Worm (Caenorhabditis elegans) whole organism, young adult: ENCODE results near the gene sru-11.

Experiments used
- B0035.1 ChIP-seq: sonication (generic microtip); optimal IDR thresholded peaks from 2 replicates; lab custom pipeline; 2016; ENCODE audit warnings: missing genetic modification characterization, mild to moderate bottlenecking, missing compliant biosample characterization, missing genotype, missing genetic modification reagents
- D2030.7 ChIP-seq: fragments of 200-800 bp; sonication (Bioruptor generic); IDR thresholded peaks from 2 replicates; pipeline ENCODE4 v1.3.6; 2022; ENCODE audit warnings: missing genetic modification reagents, missing genetic modification characterization, missing compliant biosample characterization
- F37B4.10 ChIP-seq: fragments of 200-800 bp; sonication (Bioruptor generic); IDR thresholded peaks from 2 replicates; pipeline ENCODE4 v1.3.6; 2022; ENCODE audit warnings: missing genetic modification characterization, missing compliant biosample characterization
- F52B5.7 ChIP-seq: sonication (generic microtip); optimal IDR thresholded peaks from 2 replicates; lab custom pipeline; 2016; ENCODE audit warnings: mild to moderate bottlenecking, missing genetic modification characterization, missing compliant biosample characterization
- ZK185.1 ChIP-seq: sonication (generic microtip); optimal IDR thresholded peaks from 2 replicates; lab custom pipeline; 2016; ENCODE audit warnings: mild to moderate bottlenecking, missing genetic modification characterization, missing compliant biosample characterization; ENCODE audit not compliant: poor library complexity, severe bottlenecking
- aptf-3 ChIP-seq: fragments of 200-800 bp; sonication (Bioruptor generic); IDR thresholded peaks from 2 replicates; pipeline ENCODE4 v1.3.6; 2022; ENCODE audit warnings: missing genetic modification characterization, missing compliant biosample characterization
- athp-1 ChIP-seq: sonication (generic microtip); optimal IDR thresholded peaks from 2 replicates; lab custom pipeline; 2017; ENCODE audit warnings: mild to moderate bottlenecking, missing genetic modification characterization, missing compliant biosample characterization
- attf-5 ChIP-seq: fragments of 200-800 bp; sonication (Bioruptor generic); optimal IDR thresholded peaks from 2 replicates; lab custom pipeline; 2018; ENCODE audit warnings: mild to moderate bottlenecking, missing genetic modification characterization, missing compliant biosample characterization
- ccch-3 ChIP-seq: fragments of 200-800 bp; sonication (Bioruptor generic); optimal IDR thresholded peaks from 2 replicates; lab custom pipeline; 2018; ENCODE audit warnings: mild to moderate bottlenecking, missing genetic modification characterization, missing compliant biosample characterization
- cebp-1 ChIP-seq, 2 experiments: fragments of 200-800 bp in 1 of 2; sonication (Bioruptor generic) in 1 of 2; sonication (generic microtip) in 1 of 2; IDR thresholded peaks in 1 of 2; optimal IDR thresholded peaks in 1 of 2; 2 replicates each; pipeline versions ENCODE4 v1.3.6 to Lab custom; 2017 to 2022; ENCODE audit warnings: missing compliant biosample characterization in 2 of 2, missing genetic modification characterization in 2 of 2, mild to moderate bottlenecking in 1 of 2, missing genetic modification reagents in 1 of 2, moderate library complexity in 1 of 2
- ceh-40 ChIP-seq: fragments of 200-800 bp; sonication (Bioruptor generic); IDR thresholded peaks from 2 replicates; pipeline ENCODE4 v1.3.6; 2022; ENCODE audit warnings: missing genetic modification characterization, missing compliant biosample characterization
- ceh-79 ChIP-seq: sonication (generic microtip); optimal IDR thresholded peaks from 2 replicates; lab custom pipeline; 2017; ENCODE audit warnings: mild to moderate bottlenecking, missing genetic modification characterization, missing compliant biosample characterization
- die-1 ChIP-seq: sonication (generic microtip); optimal IDR thresholded peaks from 2 replicates; lab custom pipeline; 2016; ENCODE audit warnings: missing genotype, mild to moderate bottlenecking, missing genetic modification characterization, missing compliant biosample characterization
- egl-44 ChIP-seq: fragments of 200-800 bp; sonication (Bioruptor generic); IDR thresholded peaks from 2 replicates; pipeline ENCODE4 v1.3.6; 2022; ENCODE audit warnings: missing genetic modification reagents, missing genetic modification characterization, missing compliant biosample characterization
- ets-4 ChIP-seq: fragments of 200-800 bp; sonication (Bioruptor generic); optimal IDR thresholded peaks from 2 replicates; lab custom pipeline; 2018; ENCODE audit warnings: mild to moderate bottlenecking, missing genetic modification characterization, missing compliant biosample characterization
- lin-35 ChIP-seq, 3 experiments: fragments of 150-350 bp in 2 of 3; sonication (generic microtip) in 1 of 3; optimal IDR thresholded peaks; 2 replicates each; lab custom pipeline; 2014 to 2018; ENCODE audit warnings: missing biosample characterization in 3 of 3, missing genetic modification characterization in 3 of 3, missing genetic modification reagents in 3 of 3
- lin-40 ChIP-seq: sonication (generic microtip); optimal IDR thresholded peaks from 2 replicates; lab custom pipeline; 2016; ENCODE audit warnings: missing genetic modification characterization, mild to moderate bottlenecking, missing compliant biosample characterization, missing genotype, missing genetic modification reagents
- madf-10 ChIP-seq: sonication (generic microtip); optimal IDR thresholded peaks from 2 replicates; lab custom pipeline; 2016; ENCODE audit warnings: mild to moderate bottlenecking, missing genetic modification characterization, missing compliant biosample characterization
- mel-28 ChIP-seq: sonication (generic microtip); optimal IDR thresholded peaks from 2 replicates; lab custom pipeline; 2016; ENCODE audit warnings: borderline replicate concordance, mild to moderate bottlenecking, missing genetic modification characterization, missing compliant biosample characterization
- mes-4 ChIP-seq: sonication (generic microtip); optimal IDR thresholded peaks from 2 replicates; lab custom pipeline; 2016; ENCODE audit warnings: missing genotype, missing genetic modification characterization, missing compliant biosample characterization
- mxl-1 ChIP-seq: sonication (generic microtip); optimal IDR thresholded peaks from 2 replicates; lab custom pipeline; 2016; ENCODE audit warnings: missing genetic modification characterization, missing compliant biosample characterization
- nhr-80 ChIP-seq: sonication (generic microtip); optimal IDR thresholded peaks from 2 replicates; lab custom pipeline; 2016; ENCODE audit warnings: missing genetic modification characterization, missing compliant biosample characterization
- nhr-90 ChIP-seq: sonication (generic microtip); optimal IDR thresholded peaks from 2 replicates; lab custom pipeline; 2016; ENCODE audit warnings: missing genotype, mild to moderate bottlenecking, missing genetic modification characterization, missing compliant biosample characterization
- snpc-4 ChIP-seq, 5 experiments: fragments of 150-350 bp in 1 of 5; sonication (generic microtip) in 4 of 5; optimal IDR thresholded peaks; 2 replicates each; lab custom pipeline; 2014 to 2018; ENCODE audit warnings: missing genetic modification characterization in 5 of 5, missing biosample characterization in 3 of 5, antibody characterized with exemption in 2 of 5, mild to moderate bottlenecking in 2 of 5, missing compliant biosample characterization in 2 of 5, missing genotype in 2 of 5, moderate library complexity in 2 of 5, missing genetic modification reagents in 1 of 5
- tbp1 ChIP-seq: fragments of 200-800 bp; sonication (Bioruptor generic); optimal IDR thresholded peaks from 2 replicates; lab custom pipeline; 2018; ENCODE audit warnings: mild to moderate bottlenecking, missing genetic modification characterization, missing compliant biosample characterization
- tlf-1 ChIP-seq: fragments of 200-800 bp; sonication (Bioruptor generic); optimal IDR thresholded peaks from 2 replicates; lab custom pipeline; 2018; ENCODE audit warnings: mild to moderate bottlenecking, missing genetic modification characterization, missing compliant biosample characterization
- unc-130 ChIP-seq: sonication (generic microtip); optimal IDR thresholded peaks from 2 replicates; lab custom pipeline; 2016; ENCODE audit warnings: missing genetic modification reagents, missing genetic modification characterization, missing compliant biosample characterization
- ztf-25 ChIP-seq: fragments of 200-800 bp; sonication (Bioruptor generic); IDR thresholded peaks from 2 replicates; pipeline ENCODE4 v1.3.6; 2022; ENCODE audit warnings: missing genetic modification reagents, missing genetic modification characterization, missing compliant biosample characterization
- ztf-6 ChIP-seq: fragments of 200-800 bp; sonication (Bioruptor generic); IDR thresholded peaks from 2 replicates; pipeline ENCODE4 v1.3.6; 2022; ENCODE audit warnings: missing genetic modification reagents, missing genetic modification characterization, missing compliant biosample characterization

sru-11 gene

DNA sequence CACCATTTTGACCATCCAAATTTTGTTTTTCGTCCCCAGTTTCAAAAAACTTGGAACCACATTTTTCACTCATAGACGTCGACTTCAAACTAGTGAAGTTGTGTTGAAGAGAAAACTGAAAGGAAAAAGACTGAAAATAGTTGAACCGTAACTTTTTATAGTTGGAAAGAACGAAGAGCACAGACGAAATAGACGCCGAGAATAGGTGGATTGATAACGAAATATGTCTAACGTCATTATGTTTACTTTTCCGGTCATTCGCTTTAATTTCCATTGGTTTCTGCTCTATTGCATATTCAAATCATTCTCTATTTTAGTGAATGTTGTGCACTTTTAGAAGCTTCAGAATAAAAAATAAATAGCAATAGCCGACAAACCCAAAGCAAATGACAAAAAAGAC is 25.0 kb downstream of the sru-11 start, which contains the start of gene C08F11.13:
C08F11.13 (minus strand) TSS at position 138 of the 400 bp plus-strand sequence.
- peak; percentile 26 for TF ChIP-seq nhr-80 (tag; lab: Kevin White, UChicago)
- no peak for TF ChIP-seq mes-4 (tag; lab: Kevin White, UChicago)
- TF ChIP-seq lin-35 (GFP tag; optimal IDR thresholded peaks at IDR 0.05; lab: Kevin White, UChicago), result no peak

DNA sequence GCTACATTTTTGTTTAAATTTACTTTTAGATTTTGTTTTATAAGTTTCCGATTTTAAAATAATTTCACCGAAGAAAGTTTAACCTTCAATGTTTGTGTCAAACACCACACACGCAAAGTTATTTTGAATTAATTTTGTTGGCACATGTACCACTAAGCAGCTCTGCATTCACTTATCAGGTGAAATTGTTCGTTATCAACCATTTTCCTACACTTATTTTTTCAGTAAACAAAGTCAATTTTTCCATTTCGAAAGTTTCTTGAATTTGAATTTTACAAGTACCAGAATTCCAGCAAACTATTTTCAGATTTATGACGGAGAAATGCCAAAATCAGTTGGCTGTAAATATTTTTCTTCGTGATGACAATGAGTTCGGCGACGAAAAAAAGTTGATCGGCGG is 34.5 kb downstream of the sru-11 start, which contains the start of gene C08F11.3:
C08F11.3 (plus strand) TSS at position 301 of the 400 bp plus-strand sequence.
- TF ChIP-seq ZK185.1 (tag; lab: Kevin White, UChicago) (no peak), die-1 (tag; lab: Kevin White, UChicago) (no peak), B0035.1 (no peak), F52B5.7 (no peak), unc-130 (GFP tag; lab: Kevin White, UChicago) (no peak)

DNA sequence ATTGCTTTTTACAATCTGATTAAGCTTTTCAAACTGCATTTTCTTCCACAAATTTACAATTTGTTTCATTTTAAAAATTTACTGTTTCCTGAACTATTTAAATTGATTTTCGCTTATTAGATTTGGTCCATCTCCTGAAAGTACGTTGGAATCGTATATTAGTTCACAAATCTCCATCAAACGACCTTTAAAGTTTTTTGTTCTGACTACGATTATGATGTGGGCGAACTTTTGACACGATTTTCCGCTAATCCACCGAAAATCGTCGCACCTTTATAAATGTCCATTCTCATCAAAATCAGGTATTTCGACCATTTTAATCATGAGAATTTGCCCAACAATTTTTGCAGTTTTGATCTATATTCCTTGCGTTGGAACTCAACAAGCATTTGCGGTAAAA is 38.8 kb downstream of the sru-11 start, which contains the start of gene C08F11.1:
C08F11.1 (plus strand) TSS at position 301 of the 400 bp plus-strand sequence.
- no peak for TF ChIP-seq snpc-4 (GFP tag; optimal IDR thresholded peaks at IDR 0.05; lab: Kevin White, UChicago)
- peak in 1 of 4 experiments; percentile 29 for TF ChIP-seq snpc-4 (tag; optimal IDR thresholded peaks at IDR 0.05; lab: Kevin White, UChicago)
- no peak for TF ChIP-seq ztf-6 (GFP tag; lab: Robert Waterston, UW)

DNA sequence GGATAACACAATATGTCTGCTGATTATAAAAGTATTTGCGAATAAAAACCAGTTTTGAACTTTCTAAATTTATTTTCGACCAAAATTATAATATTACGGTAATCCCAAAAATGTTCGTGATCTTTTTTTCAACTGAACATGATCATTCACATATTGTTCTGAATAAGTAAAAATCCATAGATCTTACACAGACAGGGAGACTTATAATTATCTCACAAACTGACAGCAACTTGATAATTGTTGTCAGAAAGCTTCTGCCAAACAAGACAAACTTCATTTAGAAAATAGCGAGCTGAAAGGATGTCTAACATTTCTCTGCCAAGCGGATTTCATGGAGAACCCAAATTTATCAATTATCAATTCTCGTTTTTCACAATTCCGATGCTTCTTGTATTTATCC is 41.7 kb downstream of the sru-11 start, which contains the start of gene sru-21:
sru-21 (plus strand) TSS at position 301 of the 400 bp plus-strand sequence.
- no peak for TF ChIP-seq F52B5.7
- no peak for TF ChIP-seq mes-4 (tag; lab: Kevin White, UChicago)
- TF ChIP-seq nhr-90 (tag; lab: Kevin White, UChicago), result no peak
- no peak for TF ChIP-seq tbp1 (GFP tag; lab: Kevin White, UChicago)
- no peak for TF ChIP-seq ccch-3 (GFP tag; lab: Kevin White, UChicago)
- no peak for TF ChIP-seq B0035.1
- TF ChIP-seq athp-1 (tag; lab: Kevin White, UChicago), result no peak
- TF ChIP-seq mxl-1, result no peak
- TF ChIP-seq F37B4.10 (GFP tag; lab: Robert Waterston, UW), result no peak
- no peak for TF ChIP-seq tlf-1
- no peak for TF ChIP-seq ceh-40 (GFP tag; lab: Robert Waterston, UW)
- no peak for TF ChIP-seq ceh-79 (tag; lab: Kevin White, UChicago)
- TF ChIP-seq madf-10 (tag; lab: Kevin White, UChicago), result no peak
- TF ChIP-seq ztf-25 (GFP tag; lab: Robert Waterston, UW), result no peak
- TF ChIP-seq lin-40 (tag; lab: Kevin White, UChicago), result no peak
- no peak for TF ChIP-seq aptf-3

DNA sequence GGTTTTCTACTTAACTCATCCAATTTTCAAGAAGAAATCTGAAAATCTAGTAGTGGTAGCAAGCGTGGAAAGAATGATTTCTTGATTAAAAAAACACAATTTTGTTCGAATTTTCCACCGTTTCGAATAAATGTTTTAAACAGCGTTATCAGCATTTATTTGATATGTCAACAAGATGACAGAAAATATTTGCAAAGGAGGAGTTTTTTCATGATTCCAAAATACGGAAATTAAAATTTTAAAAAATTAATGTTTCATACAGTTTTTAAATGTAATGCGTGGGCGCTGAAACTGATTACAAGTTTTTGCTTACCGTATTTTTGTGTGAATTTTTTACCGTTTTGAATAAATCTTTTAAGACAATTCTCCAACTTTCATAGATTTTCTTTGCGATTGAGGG is 47.9 kb downstream of the sru-11 start:
- no peak for TF ChIP-seq D2030.7 (GFP tag; lab: Robert Waterston, UW)
- TF ChIP-seq mel-28 (tag; lab: Kevin White, UChicago), result no peak
- no peak for TF ChIP-seq attf-5
- TF ChIP-seq egl-44 (GFP tag; lab: Robert Waterston, UW), result no peak

DNA sequence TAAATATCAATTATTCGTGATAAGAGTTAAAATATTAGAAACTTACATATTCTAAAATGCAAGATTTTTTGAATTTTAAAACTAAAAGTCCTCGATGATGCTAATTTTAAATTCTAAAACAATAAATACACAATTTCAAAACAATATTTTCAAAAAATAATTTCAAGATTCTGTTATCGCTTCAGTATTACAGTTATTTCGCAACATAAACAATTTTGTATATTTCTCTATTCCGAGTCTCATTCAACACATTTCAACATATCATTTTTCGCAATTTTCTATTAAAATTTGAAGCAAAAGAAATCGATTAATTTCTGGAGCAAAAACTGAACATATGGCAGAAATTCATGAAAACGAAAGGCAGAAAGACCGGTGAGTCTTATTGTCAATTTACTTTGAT is 48.4 kb downstream of the sru-11 start, which contains the start of gene fbxa-98:
fbxa-98 (plus strand) TSS at position 243 of the 400 bp plus-strand sequence.
- peak; percentile 81; the same call in 1 of the 2 replicates for TF ChIP-seq cebp-1 (GFP tag; IDR thresholded peaks at IDR 0.05; lab: Robert Waterston, UW)
- TF ChIP-seq cebp-1 (tag; optimal IDR thresholded peaks at IDR 0.05; lab: Kevin White, UChicago), result no peak
- TF ChIP-seq ets-4 (GFP tag; lab: Kevin White, UChicago), result no peak
